Fruit fly (Drosophila melanogaster) whole organism, embryonic: ENCODE data around the gene CG17270.

Experiments used
- Aef1 ChIP-seq: fragments of 200-800 bp; sonication (Bioruptor generic); IDR thresholded peaks from 3 replicates; pipeline ENCODE4 v1.3.6; 2022; ENCODE audit warnings: missing biosample characterization, missing genetic modification characterization
- CG10321 ChIP-seq: fragments of 200-800 bp; sonication (Bioruptor generic); IDR thresholded peaks from 2 replicates; pipeline ENCODE4 v1.3.6; 2022; ENCODE audit warnings: missing biosample characterization, missing genetic modification characterization
- CG10543 ChIP-seq: fragments of 200-800 bp; sonication (Bioruptor generic); optimal IDR thresholded peaks from 3 replicates; lab custom pipeline; 2017; ENCODE audit warnings: missing biosample characterization, mild to moderate bottlenecking, missing genetic modification characterization, moderate library complexity
- CG10979 ChIP-seq: fragments of 200-800 bp; sonication (Bioruptor generic); optimal IDR thresholded peaks from 2 replicates; lab custom pipeline; 2018; ENCODE audit warnings: missing biosample characterization, mild to moderate bottlenecking, missing genetic modification characterization, moderate library complexity
- CG11398 ChIP-seq: fragments of 200-800 bp; sonication (Bioruptor generic); optimal IDR thresholded peaks from 2 replicates; lab custom pipeline; 2016; ENCODE audit warnings: missing biosample characterization, missing genetic modification characterization
- CG12391 ChIP-seq: fragments of 200-800 bp; sonication (Bioruptor generic); optimal IDR thresholded peaks from 3 replicates; lab custom pipeline; 2018; ENCODE audit warnings: missing biosample characterization, mild to moderate bottlenecking, missing genetic modification characterization, moderate library complexity
- CG13287 ChIP-seq: fragments of 200-800 bp; sonication (Bioruptor generic); IDR thresholded peaks from 2 replicates; pipeline ENCODE4 v1.3.6; 2022; ENCODE audit warnings: missing biosample characterization, missing genetic modification characterization; ENCODE audit not compliant: partially characterized antibody
- CG1603 ChIP-seq: fragments of 200-800 bp; sonication (Bioruptor generic); optimal IDR thresholded peaks from 2 replicates; lab custom pipeline; 2019; ENCODE audit warnings: missing biosample characterization, mild to moderate bottlenecking, missing genetic modification characterization, moderate library complexity
- CG16813 ChIP-seq: fragments of 200-800 bp; sonication (Bioruptor generic); IDR thresholded peaks from 3 replicates; pipeline ENCODE4 v1.3.6; 2022; ENCODE audit warnings: missing biosample characterization, missing genetic modification characterization; ENCODE audit not compliant: partially characterized antibody
- CG17186 ChIP-seq: fragments of 200-800 bp; sonication (Bioruptor generic); optimal IDR thresholded peaks from 3 replicates; lab custom pipeline; 2017; ENCODE audit warnings: missing biosample characterization, missing genetic modification reagents, missing genetic modification characterization
- CG17361 ChIP-seq: fragments of 200-800 bp; sonication (Bioruptor generic); IDR thresholded peaks from 3 replicates; pipeline ENCODE4 v1.3.6; 2022; ENCODE audit warnings: missing biosample characterization, missing genetic modification characterization
- CG1832 ChIP-seq: fragments of 200-800 bp; sonication (Bioruptor generic); optimal IDR thresholded peaks from 2 replicates; lab custom pipeline; 2017; ENCODE audit warnings: missing biosample characterization, mild to moderate bottlenecking, missing genetic modification characterization, inconsistent platforms
- CG2678 ChIP-seq: fragments of 200-800 bp; sonication (Bioruptor generic); optimal IDR thresholded peaks from 3 replicates; lab custom pipeline; 2019; ENCODE audit warnings: missing biosample characterization, mild to moderate bottlenecking, missing genetic modification characterization, moderate library complexity
- CG2875 ChIP-seq: fragments of 200-800 bp; sonication (Bioruptor generic); optimal IDR thresholded peaks from 2 replicates; lab custom pipeline; 2017; ENCODE audit warnings: missing biosample characterization, mild to moderate bottlenecking, missing genetic modification characterization, missing genetic modification reagents
- CG3065 ChIP-seq: fragments of 200-800 bp; sonication (Bioruptor generic); optimal IDR thresholded peaks from 2 replicates; lab custom pipeline; 2016; ENCODE audit warnings: missing biosample characterization, missing genetic modification characterization
- CG3995 ChIP-seq: fragments of 200-800 bp; sonication (Bioruptor generic); optimal IDR thresholded peaks from 3 replicates; lab custom pipeline; 2016; ENCODE audit warnings: missing biosample characterization, missing genetic modification characterization
- CG6272 ChIP-seq: fragments of 200-800 bp; sonication (Bioruptor generic); IDR thresholded peaks from 2 replicates; pipeline ENCODE4 v1.3.6; 2022; ENCODE audit warnings: missing biosample characterization, missing genetic modification characterization
- CG6813 ChIP-seq: fragments of 200-800 bp; sonication (Bioruptor generic); optimal IDR thresholded peaks from 2 replicates; lab custom pipeline; 2017; ENCODE audit warnings: missing biosample characterization, missing genetic modification characterization, mild to moderate bottlenecking, moderate library complexity, missing genetic modification reagents
- CG7839 ChIP-seq: fragments of 200-800 bp; sonication (Bioruptor generic); optimal IDR thresholded peaks from 3 replicates; lab custom pipeline; 2018; ENCODE audit warnings: missing biosample characterization, mild to moderate bottlenecking, missing genetic modification characterization, moderate library complexity
- CG8281 ChIP-seq: fragments of 200-800 bp; sonication (Bioruptor generic); optimal IDR thresholded peaks from 2 replicates; lab custom pipeline; 2018; ENCODE audit warnings: missing biosample characterization, mild to moderate bottlenecking, missing genetic modification characterization, moderate library complexity
- CoRest ChIP-seq: fragments of 200-800 bp; sonication (Bioruptor generic); optimal IDR thresholded peaks from 3 replicates; lab custom pipeline; 2018; ENCODE audit warnings: missing biosample characterization, mild to moderate bottlenecking, missing genetic modification characterization, moderate library complexity
- D19A ChIP-seq: fragments of 200-800 bp; optimal IDR thresholded peaks from 3 replicates; lab custom pipeline; 2019; ENCODE audit warnings: missing biosample characterization, mild to moderate bottlenecking, missing genetic modification characterization, moderate library complexity
- Ets65A ChIP-seq: fragments of 200-800 bp; sonication (Bioruptor generic); peaks from one replicate; lab custom pipeline; 2016; ENCODE audit warnings: missing biosample characterization, missing genetic modification characterization
- Fer3 ChIP-seq: fragments of 200-800 bp; sonication (Bioruptor generic); optimal IDR thresholded peaks from 2 replicates; lab custom pipeline; 2018; ENCODE audit warnings: missing biosample characterization, mild to moderate bottlenecking, missing genetic modification characterization, moderate library complexity
- HLH54F ChIP-seq: fragments of 200-800 bp; sonication (Bioruptor generic); optimal IDR thresholded peaks from 3 replicates; lab custom pipeline; 2016; ENCODE audit warnings: missing biosample characterization, missing genetic modification characterization
- Jarid2 ChIP-seq: fragments of 200-800 bp; sonication (Bioruptor generic); optimal IDR thresholded peaks from 3 replicates; lab custom pipeline; 2017; ENCODE audit warnings: mild to moderate bottlenecking, missing biosample characterization, missing genetic modification reagents, missing genetic modification characterization
- Med ChIP-seq: fragments of 200-800 bp; sonication (Bioruptor generic); peaks from one replicate; lab custom pipeline; 2016; ENCODE audit warnings: missing biosample characterization, missing genetic modification characterization, mild to moderate bottlenecking, inconsistent platforms, moderate library complexity
- Meics ChIP-seq: fragments of 200-800 bp; sonication (Bioruptor generic); optimal IDR thresholded peaks from 2 replicates; lab custom pipeline; 2017; ENCODE audit warnings: missing biosample characterization, mild to moderate bottlenecking, missing genetic modification characterization
- Nf-YB ChIP-seq: fragments of 200-800 bp; sonication (Bioruptor generic); optimal IDR thresholded peaks from 3 replicates; lab custom pipeline; 2019; ENCODE audit warnings: missing biosample characterization, mild to moderate bottlenecking, missing genetic modification characterization, moderate library complexity
- Nf-YC ChIP-seq: fragments of 200-800 bp; optimal IDR thresholded peaks from 3 replicates; lab custom pipeline; 2019; ENCODE audit warnings: missing biosample characterization, mild to moderate bottlenecking, missing genetic modification characterization, moderate library complexity
- Pdp1 ChIP-seq, 2 experiments: fragments of 200-800 bp; sonication (Bioruptor generic); optimal IDR thresholded peaks; 3 replicates each; lab custom pipeline; 2016; ENCODE audit warnings: missing biosample characterization in 2 of 2, missing genetic modification characterization in 2 of 2, mild to moderate bottlenecking in 1 of 2, moderate library complexity in 1 of 2
- Ptx1 ChIP-seq: fragments of 200-800 bp; sonication (Bioruptor generic); IDR thresholded peaks from 2 replicates; pipeline ENCODE4 v1.3.6; 2022; ENCODE audit warnings: missing biosample characterization, missing genetic modification characterization
- amos ChIP-seq: fragments of 200-800 bp; sonication (Bioruptor generic); IDR thresholded peaks from 2 replicates; pipeline ENCODE4 v1.3.6; 2022; ENCODE audit warnings: missing biosample characterization, missing genetic modification characterization; ENCODE audit not compliant: partially characterized antibody
- crol ChIP-seq: fragments of 200-800 bp; sonication (Bioruptor generic); IDR thresholded peaks from 2 replicates; pipeline ENCODE4 v1.3.6; 2022; ENCODE audit warnings: missing biosample characterization, missing genetic modification characterization
- dmrt11E ChIP-seq: fragments of 200-800 bp; sonication (Bioruptor generic); optimal IDR thresholded peaks from 3 replicates; lab custom pipeline; 2018; ENCODE audit warnings: missing biosample characterization, mild to moderate bottlenecking, missing genetic modification characterization, moderate library complexity
- ewg ChIP-seq: fragments of 200-800 bp; sonication (Bioruptor generic); optimal IDR thresholded peaks from 3 replicates; lab custom pipeline; 2017; ENCODE audit warnings: mild to moderate bottlenecking, missing biosample characterization, missing genetic modification reagents, missing genetic modification characterization
- gem ChIP-seq: fragments of 200-800 bp; sonication (Bioruptor generic); optimal IDR thresholded peaks from 2 replicates; lab custom pipeline; 2019; ENCODE audit warnings: missing biosample characterization, mild to moderate bottlenecking, missing genetic modification characterization, moderate library complexity
- inv ChIP-seq: fragments of 200-800 bp; sonication (Bioruptor generic); IDR thresholded peaks from 2 replicates; pipeline ENCODE4 v1.3.6; 2022; ENCODE audit warnings: missing biosample characterization, missing genetic modification characterization; ENCODE audit not compliant: partially characterized antibody
- lola ChIP-seq, 3 experiments: fragments of >200 bp in 2 of 3; fragments of 200-800 bp in 1 of 3; sonication (Bioruptor generic) in 1 of 3; optimal IDR thresholded peaks; 2 replicates each; lab custom pipeline; 2017 to 2019; ENCODE audit warnings: missing biosample characterization in 3 of 3, missing genetic modification characterization in 3 of 3, mild to moderate bottlenecking in 1 of 3, moderate library complexity in 1 of 3
- nerfin-2 ChIP-seq: fragments of 200-800 bp; sonication (Bioruptor generic); IDR thresholded peaks from 2 replicates; pipeline ENCODE4 v1.3.6; 2022; ENCODE audit warnings: missing biosample characterization, missing genetic modification characterization; ENCODE audit not compliant: partially characterized antibody
- ranshi ChIP-seq: fragments of 200-800 bp; sonication (Bioruptor generic); IDR thresholded peaks from 2 replicates; pipeline ENCODE4 v1.3.6; 2022; ENCODE audit warnings: missing biosample characterization, missing genetic modification characterization
- rib ChIP-seq: fragments of 200-800 bp; sonication (Bioruptor generic); IDR thresholded peaks from 2 replicates; pipeline ENCODE4 v1.3.6; 2022; ENCODE audit warnings: missing biosample characterization, missing genetic modification characterization
- row ChIP-seq: fragments of 200-800 bp; sonication (Bioruptor generic); IDR thresholded peaks from 3 replicates; pipeline ENCODE4 v1.3.6; 2022; ENCODE audit warnings: missing biosample characterization, missing genetic modification characterization
- sens ChIP-seq: fragments of 200-800 bp; sonication (Bioruptor generic); peaks from one replicate; lab custom pipeline; 2016; ENCODE audit warnings: missing biosample characterization, missing genetic modification characterization
- sob ChIP-seq: fragments of 200-800 bp; sonication (Bioruptor generic); IDR thresholded peaks from 2 replicates; pipeline ENCODE4 v1.3.6; 2022; ENCODE audit warnings: missing biosample characterization, missing genetic modification characterization
- zen ChIP-seq: fragments of 200-800 bp; sonication (Bioruptor generic); optimal IDR thresholded peaks from 3 replicates; lab custom pipeline; 2018; ENCODE audit warnings: missing biosample characterization, mild to moderate bottlenecking, missing genetic modification characterization, moderate library complexity

Gene CG17270

DNA sequence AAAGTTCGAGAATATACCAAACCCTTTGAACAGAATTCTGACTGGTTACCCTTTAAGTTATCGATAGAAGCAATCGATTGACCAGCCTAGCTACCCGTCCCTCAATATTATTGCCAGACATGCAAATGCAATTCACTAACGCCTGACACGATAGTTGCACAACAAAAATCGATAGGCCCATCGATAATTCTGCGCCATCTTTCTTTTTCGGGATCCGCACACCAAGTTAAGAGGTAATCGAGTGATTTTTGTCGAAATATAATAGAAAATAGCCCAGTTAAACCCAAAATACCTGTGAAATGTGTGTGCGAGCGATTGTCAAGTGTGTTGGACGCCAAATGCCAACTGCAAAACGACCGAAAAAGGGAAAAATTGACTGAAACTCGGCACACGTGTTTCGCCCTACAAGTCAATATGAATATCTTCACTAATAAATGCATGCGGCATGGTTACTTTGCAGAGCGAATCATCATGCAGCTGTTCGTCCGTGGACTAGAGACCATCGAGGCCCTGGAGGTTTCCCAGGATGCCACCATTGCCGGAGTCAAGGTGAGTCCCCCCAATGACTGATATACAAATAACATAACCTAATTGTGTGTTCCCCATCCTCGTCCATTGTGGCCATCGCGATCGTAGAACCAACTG, 31.8 kb upstream of the CG17270 start, which contains the start of gene RpS30 (continued):
- peak; percentile 81 for TF ChIP-seq CG8281 (tag; lab: Kevin White, UChicago)
- TF ChIP-seq ewg: peak; percentile 51
- TF ChIP-seq nerfin-2: peak; percentile 92
- peak; percentile 69 for TF ChIP-seq sob (GFP tag; lab: Robert Waterston, UW)
- 0 out of 2 replicates have a peak, but pooled peaks have one; percentile 41 for TF ChIP-seq rib (GFP tag; lab: Robert Waterston, UW)
- no peak for TF ChIP-seq lola (GFP tag; optimal IDR thresholded peaks at IDR 0.05; lab: Kevin White, UChicago)
- TF ChIP-seq dmrt11E (tag; lab: Kevin White, UChicago): peak; percentile 48
- TF ChIP-seq CG17186 (GFP tag; lab: Kevin White, UChicago): peak; percentile 80
- TF ChIP-seq CG6813 (GFP tag; lab: Kevin White, UChicago): peak; percentile 18
- TF ChIP-seq amos (GFP tag; lab: Robert Waterston, UW): peak; percentile 98
- TF ChIP-seq Pdp1 (GFP tag; optimal IDR thresholded peaks at IDR 0.05; lab: Kevin White, UChicago): peak in 1 of 2 experiments; percentile 92
- peak; percentile 96 for TF ChIP-seq inv (GFP tag; lab: Robert Waterston, UW)
- TF ChIP-seq CG13287: peak; percentile 98
- TF ChIP-seq ranshi (GFP tag; lab: Robert Waterston, UW): peak; percentile 52; the same call in 1 of the 2 replicates
- TF ChIP-seq CG10543 (GFP tag; lab: Kevin White, UChicago): no peak
- peak; percentile 27 for TF ChIP-seq Fer3
- peak; percentile 45 for TF ChIP-seq CG3995 (GFP tag; lab: Kevin White, UChicago)
- TF ChIP-seq Jarid2 (GFP tag; lab: Kevin White, UChicago): peak; percentile 35

DNA sequence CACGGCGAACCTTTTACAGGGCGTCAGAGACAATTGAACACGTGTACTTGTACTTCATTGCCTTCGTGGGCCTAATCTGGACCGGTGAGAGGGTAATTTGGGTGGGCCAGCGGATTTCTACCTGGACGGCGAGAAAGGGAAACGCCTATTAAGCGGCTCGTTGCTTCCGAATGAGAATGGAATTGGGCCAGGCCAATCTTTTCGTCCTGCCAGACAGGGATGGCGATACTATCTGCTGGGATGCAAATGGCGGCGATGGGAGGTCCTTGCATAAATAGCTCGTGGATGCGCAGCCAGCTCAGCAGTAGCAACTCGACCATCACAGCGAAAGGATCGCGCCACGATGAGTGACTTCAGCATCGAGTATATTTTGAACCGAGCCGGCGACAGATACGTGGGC, 28.0 kb upstream of the CG17270 start, which contains the start of gene CG15696:
Gene CG15696, plus strand, starts transcription at position 301 of the 400 bp plus-strand sequence.
- TF ChIP-seq CG10321 (GFP tag; lab: Robert Waterston, UW) (peak; percentile 50), Nf-YB (peak; percentile 70), CG6272 (no peak), Nf-YC (peak; percentile 40), zen (tag; lab: Kevin White, UChicago) (peak; percentile 3), CG1832 (GFP tag; lab: Kevin White, UChicago) (peak; percentile 12), CG17361 (no peak)

DNA sequence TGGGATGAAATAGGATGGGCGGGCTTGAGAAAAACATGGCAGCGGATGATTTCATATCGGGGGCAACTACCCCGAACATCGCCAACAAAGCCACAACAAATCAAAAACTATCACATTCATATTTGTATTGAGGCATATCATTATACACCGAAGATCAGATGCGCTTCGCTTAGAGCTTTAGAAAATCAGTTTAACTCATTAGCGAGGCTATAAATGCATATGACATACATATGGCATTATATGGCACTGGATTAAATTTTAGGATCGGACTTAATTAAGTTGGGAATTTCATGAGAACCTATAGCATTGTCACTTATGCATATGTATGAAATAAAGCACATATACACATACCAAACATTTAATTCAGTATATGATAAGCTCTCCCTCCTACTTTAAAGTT, 27.6 kb upstream of the CG17270 start:
- peak; percentile 64 for TF ChIP-seq Nf-YB
- TF ChIP-seq crol (GFP tag; lab: Robert Waterston, UW): no peak
- TF ChIP-seq Meics (GFP tag; lab: Kevin White, UChicago): peak; percentile 6
- TF ChIP-seq CG1603 (tag; lab: Kevin White, UChicago): peak; percentile 0
- TF ChIP-seq HLH54F (GFP tag; lab: Kevin White, UChicago): no peak
- no peak for TF ChIP-seq CG3065 (GFP tag; lab: Kevin White, UChicago)
- TF ChIP-seq CG7839 (tag; lab: Kevin White, UChicago): peak; percentile 40
- no peak for TF ChIP-seq CG11398 (GFP tag; lab: Kevin White, UChicago)
- TF ChIP-seq CG2875: no peak
- 0 out of 3 replicates have a peak, but pooled peaks have one; percentile 12 for TF ChIP-seq row (GFP tag; lab: Robert Waterston, UW)
- TF ChIP-seq Ptx1 (GFP tag; lab: Robert Waterston, UW): peak; percentile 28; the same call in 1 of the 2 replicates
- peak; percentile 94 for TF ChIP-seq D19A
- no peak for TF ChIP-seq CG12391 (tag; lab: Kevin White, UChicago)
- no peak for TF ChIP-seq Aef1 (GFP tag; lab: Robert Waterston, UW)
- TF ChIP-seq CG16813 (GFP tag; lab: Robert Waterston, UW): no peak
- peak; percentile 29 for TF ChIP-seq CG2678 (tag; lab: Kevin White, UChicago)
- peak; percentile 21 for TF ChIP-seq Ets65A (GFP tag; lab: Kevin White, UChicago)
- TF ChIP-seq CG10979 (tag; lab: Kevin White, UChicago): peak; percentile 3
- peak; percentile 58 for TF ChIP-seq Med (GFP tag; lab: Kevin White, UChicago)
- no peak for TF ChIP-seq CoRest
- TF ChIP-seq sens (GFP tag; lab: Kevin White, UChicago): peak; percentile 45
- TF ChIP-seq gem: peak; percentile 28
